Fruit fly (Drosophila melanogaster) whole organism, wandering third instar larva: Measurements from ENCODE around the gene CG10208.

Source experiments
- CG32264 ChIP-seq: fragments of 200-800 bp; sonication (Bioruptor generic); optimal IDR thresholded peaks from 2 replicates; lab custom pipeline; 2016; ENCODE audit warnings: missing biosample characterization, missing genetic modification characterization
- CG9705 ChIP-seq: fragments of 200-800 bp; sonication (Bioruptor generic); optimal IDR thresholded peaks from 2 replicates; lab custom pipeline; 2018; ENCODE audit warnings: missing biosample characterization, mild to moderate bottlenecking, missing genetic modification characterization
- CrebA ChIP-seq: fragments of 200-800 bp; sonication (Bioruptor generic); optimal IDR thresholded peaks from 2 replicates; lab custom pipeline; 2016; ENCODE audit warnings: missing biosample characterization, mild to moderate bottlenecking, missing genetic modification characterization, borderline replicate concordance
- Dfd ChIP-seq: fragments of >200 bp; optimal IDR thresholded peaks from 2 replicates; lab custom pipeline; 2017; ENCODE audit warnings: missing biosample characterization, missing genetic modification characterization
- HLH106 ChIP-seq: fragments of 200-800 bp; optimal IDR thresholded peaks from 3 replicates; lab custom pipeline; 2019; ENCODE audit warnings: missing biosample characterization, mild to moderate bottlenecking, missing genetic modification characterization, moderate library complexity
- Hnf4 ChIP-seq: fragments of 200-800 bp; sonication (Bioruptor generic); optimal IDR thresholded peaks from 2 replicates; lab custom pipeline; 2016; ENCODE audit warnings: missing biosample characterization, mild to moderate bottlenecking, missing genetic modification characterization
- Hr78 ChIP-seq: fragments of >200 bp; optimal IDR thresholded peaks from 2 replicates; lab custom pipeline; 2017; ENCODE audit warnings: missing biosample characterization, missing genetic modification characterization
- Myc ChIP-seq: fragments of >200 bp; optimal IDR thresholded peaks from 2 replicates; lab custom pipeline; 2017
- N ChIP-seq: fragments of >200 bp; optimal IDR thresholded peaks from 2 replicates; lab custom pipeline; 2018; ENCODE audit warnings: missing biosample characterization, missing external identifiers, missing genetic modification characterization
- OdsH ChIP-seq: fragments of 200-800 bp; sonication (Bioruptor generic); optimal IDR thresholded peaks from 2 replicates; lab custom pipeline; 2016; ENCODE audit warnings: missing biosample characterization, mild to moderate bottlenecking, missing genetic modification characterization
- Rel ChIP-seq, 2 experiments: fragments of 200-800 bp; sonication (Bioruptor generic) in 1 of 2; optimal IDR thresholded peaks; 2 replicates in 1 of 2; 3 replicates in 1 of 2; lab custom pipeline; 2016 to 2019; ENCODE audit warnings: mild to moderate bottlenecking in 2 of 2, missing biosample characterization in 2 of 2, missing genetic modification characterization in 2 of 2, moderate library complexity in 1 of 2
- Sp1 ChIP-seq: fragments of 200-800 bp; sonication (Bioruptor generic); optimal IDR thresholded peaks from 3 replicates; lab custom pipeline; 2019; ENCODE audit warnings: missing biosample characterization, mild to moderate bottlenecking, missing genetic modification characterization, moderate library complexity
- br ChIP-seq: fragments of 200-800 bp; sonication (Bioruptor generic); optimal IDR thresholded peaks from 2 replicates; lab custom pipeline; 2016; ENCODE audit warnings: missing biosample characterization, missing genetic modification characterization
- dl ChIP-seq, 2 experiments: fragments of 175-275, 200-275 bp in 1 of 2; fragments of 200-275 bp in 1 of 2; sonication (Bioruptor generic); optimal IDR thresholded peaks; lab custom pipeline; 2018; ENCODE audit warnings: mild to moderate bottlenecking in 2 of 2, missing biosample characterization in 2 of 2, missing genetic modification characterization in 2 of 2, moderate library complexity in 2 of 2; ENCODE audit not compliant: partially characterized antibody in 2 of 2, insufficient read depth in 1 of 2
- dmrt93B ChIP-seq: fragments of 200-800 bp; sonication (Bioruptor generic); optimal IDR thresholded peaks from 2 replicates; lab custom pipeline; 2018; ENCODE audit warnings: missing biosample characterization, mild to moderate bottlenecking, missing genetic modification characterization
- dsf ChIP-seq: sonication (Bioruptor generic); optimal IDR thresholded peaks from 2 replicates; lab custom pipeline; 2016; ENCODE audit warnings: missing biosample characterization, missing genetic modification characterization, borderline replicate concordance
- ey ChIP-seq: fragments of 200-800 bp; sonication (Bioruptor generic); optimal IDR thresholded peaks from 2 replicates; lab custom pipeline; 2016; ENCODE audit warnings: missing biosample characterization, missing genetic modification characterization
- foxo ChIP-seq, 2 experiments: fragments of 200-800 bp; sonication (Bioruptor generic); optimal IDR thresholded peaks; 2 replicates in 1 of 2; 3 replicates in 1 of 2; lab custom pipeline; 2016 to 2017; ENCODE audit warnings: missing biosample characterization in 2 of 2, missing genetic modification characterization in 2 of 2
- fru ChIP-seq: fragments of 200-800 bp; sonication (Bioruptor generic); optimal IDR thresholded peaks from 3 replicates; lab custom pipeline; 2016; ENCODE audit warnings: missing biosample characterization, mild to moderate bottlenecking, missing genetic modification characterization
- h ChIP-seq: fragments of 200-800 bp; sonication (Bioruptor generic); optimal IDR thresholded peaks from 3 replicates; lab custom pipeline; 2016; ENCODE audit warnings: missing biosample characterization, mild to moderate bottlenecking, missing genetic modification characterization
- psq ChIP-seq: fragments of 200-800 bp; sonication (Bioruptor generic); optimal IDR thresholded peaks from 3 replicates; lab custom pipeline; 2017; ENCODE audit warnings: missing biosample characterization, mild to moderate bottlenecking, missing genetic modification characterization, moderate library complexity
- rgr ChIP-seq: fragments of 200-800 bp; sonication (Bioruptor generic); optimal IDR thresholded peaks from 3 replicates; lab custom pipeline; 2016; ENCODE audit warnings: missing biosample characterization, mild to moderate bottlenecking, missing genetic modification characterization
- sage ChIP-seq: fragments of 200-800 bp; sonication (Bioruptor generic); optimal IDR thresholded peaks from 2 replicates; lab custom pipeline; 2016; ENCODE audit warnings: missing biosample characterization, mild to moderate bottlenecking, missing genetic modification characterization
- sv ChIP-seq: fragments of 200-800 bp; sonication (Bioruptor generic); optimal IDR thresholded peaks from 3 replicates; lab custom pipeline; 2016; ENCODE audit warnings: missing biosample characterization, missing genetic modification characterization
- tai ChIP-seq: sonication (Bioruptor generic); optimal IDR thresholded peaks from 2 replicates; lab custom pipeline; 2016; ENCODE audit warnings: missing biosample characterization, missing genetic modification characterization
- woc ChIP-seq: sonication (Bioruptor generic); optimal IDR thresholded peaks from 2 replicates; lab custom pipeline; 2016; ENCODE audit warnings: missing biosample characterization, mild to moderate bottlenecking, missing genetic modification characterization

CG10208 gene

DNA sequence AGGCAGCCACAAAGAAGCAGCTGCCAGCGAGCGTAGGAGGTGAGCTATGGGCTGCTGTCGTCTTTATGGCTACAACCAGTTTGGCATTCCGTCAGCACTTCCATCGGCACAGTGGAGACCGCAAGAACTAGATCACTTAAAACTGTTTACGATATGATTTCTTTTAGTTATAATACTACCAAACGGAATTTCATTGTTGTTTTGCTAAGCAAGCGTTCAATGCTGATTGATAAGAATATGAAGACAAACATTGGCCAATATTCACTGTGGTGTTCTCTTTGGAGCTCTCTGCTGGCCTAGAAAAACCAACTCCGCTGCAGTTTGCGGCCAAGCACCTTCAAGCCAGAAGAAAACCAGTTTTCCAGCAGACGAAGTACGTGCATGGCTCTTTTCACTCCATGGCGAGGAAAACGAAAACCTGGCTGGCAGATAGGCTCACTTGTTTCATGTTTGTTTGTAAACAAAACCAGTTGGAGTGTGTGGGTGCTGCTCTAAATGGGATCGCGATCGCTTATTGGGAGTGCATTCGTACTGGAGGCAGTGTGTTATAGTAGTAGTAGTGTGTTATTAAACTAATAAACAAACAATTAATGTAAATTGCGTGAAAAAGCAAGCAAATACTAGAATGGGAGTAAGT, 43.8 kb upstream of the CG10208 start:
- TF ChIP-seq CG9705 (GFP tag; lab: Kevin White, UChicago) (no peak), Hnf4 (GFP tag; lab: Kevin White, UChicago) (no peak), sage (GFP tag; lab: Kevin White, UChicago) (no peak), Dfd (no peak), tai (GFP tag; lab: Kevin White, UChicago) (no peak)

DNA sequence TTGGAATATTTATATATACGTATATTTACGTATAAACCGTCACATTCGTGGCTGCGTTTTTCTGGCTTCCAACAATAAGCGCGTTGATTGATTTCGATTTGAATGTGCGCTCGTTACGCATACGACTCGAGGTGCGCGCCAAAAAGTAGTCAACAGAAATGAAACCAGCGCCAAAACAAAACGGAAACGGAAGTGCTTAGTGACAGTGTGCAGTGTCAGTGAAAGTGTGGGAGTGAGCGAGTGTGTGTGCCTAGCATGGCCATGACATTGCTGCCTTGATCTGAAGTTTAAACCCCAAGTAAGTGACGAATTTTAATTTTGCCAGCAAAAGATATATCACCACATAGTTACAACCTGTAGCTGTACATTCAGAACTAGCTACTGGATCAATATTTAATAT, 29.7 kb upstream of the CG10208 start, which contains the start of gene CG34355:
Gene CG34355 (plus strand): TSS at position 192 of the 400 bp plus-strand sequence.
- TF ChIP-seq CrebA (GFP tag; lab: Kevin White, UChicago) (no peak), CG9705 (GFP tag; lab: Kevin White, UChicago) (peak; percentile 21)
- TF ChIP-seq, all 38 proteins: peak for 1

dm6 chr3R:23791491-23791890, 17.6 kb upstream of the CG10208 start:
- TF ChIP-seq OdsH (GFP tag; lab: Kevin White, UChicago) (peak; percentile 24), Dfd (no peak), woc (no peak), psq (GFP tag; lab: Kevin White, UChicago) (peak; percentile 24), sage (GFP tag; lab: Kevin White, UChicago) (no peak), Myc (lab: Kevin White, UChicago) (no peak), Hnf4 (GFP tag; lab: Kevin White, UChicago) (no peak)

dm6 chr3R:23790483-23791175, 16.7 kb upstream of the CG10208 start:
- TF ChIP-seq dl (GFP tag; optimal IDR thresholded peaks at IDR 0.05; lab: Kevin White, UChicago; ENCODE audit: insufficient read depth in 1 of 2, partially characterized antibody in 2 of 2): no peak
- no peak for TF ChIP-seq Rel (GFP tag; optimal IDR thresholded peaks at IDR 0.05; lab: Kevin White, UChicago)
- peak; percentile 87 for TF ChIP-seq Rel (tag; optimal IDR thresholded peaks at IDR 0.05; lab: Kevin White, UChicago)
- peak; percentile 9 for TF ChIP-seq h (GFP tag; lab: Kevin White, UChicago)

dm6 chr3R:23789584-23789983, 15.7 kb upstream of the CG10208 start:
- TF ChIP-seq CG9705 (GFP tag; lab: Kevin White, UChicago) (no peak), Hr78 (GFP tag; lab: Kevin White, UChicago) (no peak), N (GFP tag; lab: Kevin White, UChicago) (no peak), Rel (GFP tag; optimal IDR thresholded peaks at IDR 0.05; lab: Kevin White, UChicago) (no peak), Rel (tag; optimal IDR thresholded peaks at IDR 0.05; lab: Kevin White, UChicago) (peak; percentile 52), br (GFP tag; lab: Kevin White, UChicago) (no peak), CrebA (GFP tag; lab: Kevin White, UChicago) (no peak), CG32264 (GFP tag; lab: Kevin White, UChicago) (no peak)
- TF ChIP-seq, all 38 proteins: peak for 1

- TF ChIP-seq OdsH (GFP tag; lab: Kevin White, UChicago): peak; percentile 39
- TF ChIP-seq CG32264 (GFP tag; lab: Kevin White, UChicago): no peak
- TF ChIP-seq foxo (GFP tag; optimal IDR thresholded peaks at IDR 0.05; lab: Kevin White, UChicago): peak in 1 of 2 experiments; percentile 61
- TF ChIP-seq CG9705 (GFP tag; lab: Kevin White, UChicago): no peak
- peak; percentile 62 for TF ChIP-seq rgr (GFP tag; lab: Kevin White, UChicago)
- TF ChIP-seq Rel (GFP tag; optimal IDR thresholded peaks at IDR 0.05; lab: Kevin White, UChicago): no peak
- peak; percentile 86 for TF ChIP-seq Rel (tag; optimal IDR thresholded peaks at IDR 0.05; lab: Kevin White, UChicago)
- TF ChIP-seq Myc (lab: Kevin White, UChicago): no peak
- no peak for TF ChIP-seq dsf (GFP tag; lab: Kevin White, UChicago)
- peak; percentile 65 for TF ChIP-seq Sp1 (GFP tag; lab: Kevin White, UChicago)
- peak; percentile 60 for TF ChIP-seq br (GFP tag; lab: Kevin White, UChicago)
- TF ChIP-seq fru (GFP tag; lab: Kevin White, UChicago): peak; percentile 51
- peak; percentile 53 for TF ChIP-seq psq (GFP tag; lab: Kevin White, UChicago)
- peak; percentile 69 for TF ChIP-seq HLH106 (tag; lab: Kevin White, UChicago)
- peak; percentile 61 for TF ChIP-seq ey (GFP tag; lab: Kevin White, UChicago)
- peak; percentile 49 for TF ChIP-seq h (GFP tag; lab: Kevin White, UChicago)
- TF ChIP-seq sv: no peak
- TF ChIP-seq dmrt93B (GFP tag; lab: Kevin White, UChicago): peak; percentile 38
- TF ChIP-seq Hnf4 (GFP tag; lab: Kevin White, UChicago): peak; percentile 11
- TF ChIP-seq woc: peak; percentile 61
Measured at dm6 chr3R:23788406-23789021, 14.6 kb upstream of the CG10208 start.
